Worm (Caenorhabditis elegans) whole organism, L2 larva: ENCODE measurements around the gene srh-112.

Source experiments
- aly-2 ChIP-seq: fragments of 150-350 bp; optimal IDR thresholded peaks from 2 replicates; lab custom pipeline; 2014; ENCODE audit warnings: missing biosample characterization, missing genetic modification characterization
- nhr-12 ChIP-seq: fragments of 150-350 bp; optimal IDR thresholded peaks from 2 replicates; lab custom pipeline; 2014; ENCODE audit warnings: missing biosample characterization, missing genetic modification characterization
- unc-62 ChIP-seq: fragments of 150-350 bp; optimal IDR thresholded peaks from 2 replicates; lab custom pipeline; 2014; ENCODE audit warnings: missing biosample characterization, missing genetic modification reagents, missing genetic modification characterization

ce11 chrV:17215602-17216001 lies 10.4 kb downstream of the srh-112 start:
- no peak for TF ChIP-seq nhr-12
- no peak for TF ChIP-seq aly-2 (tag; lab: Kevin White, UChicago)
- TF ChIP-seq unc-62 (GFP tag; lab: Kevin White, UChicago) = no peak
